Fruit fly (Drosophila melanogaster) Kc167 (cell line): ENCODE results near the gene Sfp24Ba.

Source experiments
- Myc ChIP-seq: fragments of >200 bp; optimal IDR thresholded peaks from 2 replicates; lab custom pipeline; 2017; ENCODE audit warnings: missing external identifiers
- Sin3A ChIP-seq: fragments of >200 bp; optimal IDR thresholded peaks from 2 replicates; lab custom pipeline; 2018; ENCODE audit warnings: missing external identifiers
- h ChIP-seq: fragments of >200 bp; optimal IDR thresholded peaks from 3 replicates; lab custom pipeline; 2018; ENCODE audit warnings: missing external identifiers
- insv ChIP-seq: fragments of >200 bp; optimal IDR thresholded peaks from 3 replicates; lab custom pipeline; 2018; ENCODE audit warnings: missing external identifiers
- psq ChIP-seq: fragments of >200 bp; optimal IDR thresholded peaks from 2 replicates; lab custom pipeline; 2017; ENCODE audit warnings: missing external identifiers
- ttk ChIP-seq: sonication (Bioruptor generic); optimal IDR thresholded peaks from 2 replicates; lab custom pipeline; 2017; ENCODE audit warnings: missing external identifiers

The Sfp24Ba gene

dm6 chr2L:3646041-3646440 is 22.3 kb downstream of the Sfp24Ba start:
- TF ChIP-seq insv (lab: Kevin White, UChicago) = no peak
- TF ChIP-seq Myc (lab: Kevin White, UChicago) = no peak
- no peak for TF ChIP-seq Sin3A (lab: Kevin White, UChicago)

dm6 chr2L:3645339-3645738 is 23.0 kb downstream of the Sfp24Ba start:
- TF ChIP-seq Sin3A (lab: Kevin White, UChicago) (no peak), insv (lab: Kevin White, UChicago) (no peak), ttk (lab: Kevin White, UChicago) (no peak), Myc (lab: Kevin White, UChicago) (no peak), h (no peak), psq (lab: Kevin White, UChicago) (no peak)

- TF ChIP-seq Myc (lab: Kevin White, UChicago) (no peak), psq (lab: Kevin White, UChicago) (no peak), h (no peak), ttk (lab: Kevin White, UChicago) (no peak), insv (lab: Kevin White, UChicago) (no peak), Sin3A (lab: Kevin White, UChicago) (no peak)
Measured at dm6 chr2L:3642148-3642920, 26.0 kb downstream of the Sfp24Ba start.

dm6 chr2L:3640952-3641351 is 27.4 kb downstream of the Sfp24Ba start:
- TF ChIP-seq insv (lab: Kevin White, UChicago) (no peak), Myc (lab: Kevin White, UChicago) (no peak), Sin3A (lab: Kevin White, UChicago) (no peak), h (no peak)

dm6 chr2L:3639924-3640323 is 28.4 kb downstream of the Sfp24Ba start:
- TF ChIP-seq Myc (lab: Kevin White, UChicago) (no peak), insv (lab: Kevin White, UChicago) (no peak)

- TF ChIP-seq Myc (lab: Kevin White, UChicago) (no peak), h (no peak), Sin3A (lab: Kevin White, UChicago) (no peak), insv (lab: Kevin White, UChicago) (no peak)
Measured at dm6 chr2L:3635444-3635843, 32.9 kb downstream of the Sfp24Ba start.

- TF ChIP-seq insv (lab: Kevin White, UChicago) (no peak), h (no peak), ttk (lab: Kevin White, UChicago) (no peak)
Measured at dm6 chr2L:3633871-3634270, 34.5 kb downstream of the Sfp24Ba start.

dm6 chr2L:3632047-3632880 is 36.1 kb downstream of the Sfp24Ba start:
- TF ChIP-seq h = no peak
- no peak for TF ChIP-seq ttk (lab: Kevin White, UChicago)
- no peak for TF ChIP-seq Myc (lab: Kevin White, UChicago)
- no peak for TF ChIP-seq insv (lab: Kevin White, UChicago)
- no peak for TF ChIP-seq Sin3A (lab: Kevin White, UChicago)
- TF ChIP-seq psq (lab: Kevin White, UChicago) = no peak

- TF ChIP-seq Myc (lab: Kevin White, UChicago) (no peak), psq (lab: Kevin White, UChicago) (no peak), h (no peak), Sin3A (lab: Kevin White, UChicago) (no peak), insv (lab: Kevin White, UChicago) (no peak), ttk (lab: Kevin White, UChicago) (no peak)
Measured at dm6 chr2L:3631262-3632046, 36.9 kb downstream of the Sfp24Ba start.

dm6 chr2L:3630763-3631162 is 37.6 kb downstream of the Sfp24Ba start:
- TF ChIP-seq psq (lab: Kevin White, UChicago) (no peak), ttk (lab: Kevin White, UChicago) (no peak), insv (lab: Kevin White, UChicago) (no peak), Sin3A (lab: Kevin White, UChicago) (no peak), h (no peak), Myc (lab: Kevin White, UChicago) (no peak)

dm6 chr2L:3629466-3629865 is 38.9 kb downstream of the Sfp24Ba start:
- TF ChIP-seq h = no peak
- no peak for TF ChIP-seq psq (lab: Kevin White, UChicago)
- no peak for TF ChIP-seq Myc (lab: Kevin White, UChicago)
- TF ChIP-seq Sin3A (lab: Kevin White, UChicago) = no peak
- TF ChIP-seq insv (lab: Kevin White, UChicago) = no peak
- no peak for TF ChIP-seq ttk (lab: Kevin White, UChicago)
